Worm (Caenorhabditis elegans): ENCODE data around the gene maph-1.3.
"Not testable (repeated sequence)": the region's sequence is repeated elsewhere in the genome, so short reads cannot be mapped to it uniquely, and the experiment has no call there.

DNA sequence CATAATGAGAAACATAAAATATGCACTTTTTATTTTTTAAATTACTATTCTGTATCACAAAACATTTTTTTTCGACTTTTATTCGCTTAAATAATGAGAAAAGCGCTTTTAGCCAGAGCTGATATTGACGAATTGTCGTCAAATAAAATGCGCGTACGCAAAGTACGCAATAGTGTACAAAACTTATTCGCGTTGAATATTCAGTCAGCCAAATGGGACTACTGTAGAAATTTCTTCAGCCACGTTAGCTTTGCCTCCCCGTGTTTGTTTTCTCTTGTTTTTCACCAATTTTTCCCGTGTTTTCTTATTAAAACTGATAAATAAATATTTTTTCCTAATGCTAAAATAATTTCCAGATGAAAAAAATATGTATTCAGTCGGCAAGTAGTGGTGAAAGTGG is 12.3 kb downstream of the maph-1.3 start:
- TF ChIP-seq ref-1 (GFP tag; conservative IDR thresholded peaks at IDR 0.05); tab-1 (GFP tag; IDR thresholded peaks at IDR 0.05); flt-1 (GFP tag; IDR thresholded peaks at IDR 0.05); ztf-29 (GFP tag; IDR thresholded peaks at IDR 0.05): not testable (repeated sequence)
- peak; percentile 54; the same call in 1 of the 2 replicates for TF ChIP-seq ztf-23 (GFP tag; IDR thresholded peaks at IDR 0.05)

Data from whole organism, midembryonic.